Fruit fly (Drosophila melanogaster): Measurements from ENCODE around the gene CG46244.

dm6 chr2L:19756040-19756439 lies 149.7 kb downstream of the CG46244 start:
- TF ChIP-seq CG14655 (GFP tag; optimal IDR thresholded peaks at IDR 0.05) (no peak), Snoo (tag; optimal IDR thresholded peaks at IDR 0.05) (no peak), EcR (GFP tag; optimal IDR thresholded peaks at IDR 0.05) (no peak), CG9948 (tag; optimal IDR thresholded peaks at IDR 0.05) (no peak)

Measured in whole organism, pupa.